Fruit fly (Drosophila melanogaster) whole organism: ENCODE results near the gene Atg2.

ENCODE experiments used
- CG8478 ChIP-seq: fragments of >200 bp; optimal IDR thresholded peaks from 2 replicates; lab custom pipeline; 2018; ENCODE audit warnings: inconsistent platforms
- Dll ChIP-seq: fragments of >200 bp; optimal IDR thresholded peaks from 2 replicates; lab custom pipeline; 2017
- EcR ChIP-seq, 2 experiments: fragments of >200 bp; optimal IDR thresholded peaks; 2 replicates each; lab custom pipeline; 2017; ENCODE audit warnings: missing biosample characterization in 2 of 2, missing genetic modification characterization in 2 of 2, missing genetic modification reagents in 2 of 2
- pan ChIP-seq: fragments of >200 bp; optimal IDR thresholded peaks from 2 replicates; lab custom pipeline; 2017
- usp ChIP-seq: fragments of >200 bp; optimal IDR thresholded peaks from 2 replicates; lab custom pipeline; 2017; ENCODE audit warnings: missing biosample characterization, missing genetic modification characterization, mixed read lengths

dm6 chr3L:2765794-2766268 is 8.3 kb upstream of the Atg2 start:
- TF ChIP-seq Dll (lab: Kevin White, UChicago) = no peak
- TF ChIP-seq EcR (GFP tag; optimal IDR thresholded peaks at IDR 0.05; lab: Kevin White, UChicago) = no peak
- no peak for TF ChIP-seq pan (lab: Kevin White, UChicago)
- TF ChIP-seq usp (GFP tag; lab: Kevin White, UChicago) = no peak
- TF ChIP-seq CG8478 (lab: Kevin White, UChicago) = no peak
